Worm (Caenorhabditis elegans) whole organism, dauer: Measurements from ENCODE around the gene Y24D9A.6.

Source experiments
- unc-62 ChIP-seq: sonication (generic microtip); optimal IDR thresholded peaks from 2 replicates; lab custom pipeline; 2017; ENCODE audit warnings: missing biosample characterization, missing genetic modification reagents, missing genetic modification characterization

The Y24D9A.6 gene

DNA sequence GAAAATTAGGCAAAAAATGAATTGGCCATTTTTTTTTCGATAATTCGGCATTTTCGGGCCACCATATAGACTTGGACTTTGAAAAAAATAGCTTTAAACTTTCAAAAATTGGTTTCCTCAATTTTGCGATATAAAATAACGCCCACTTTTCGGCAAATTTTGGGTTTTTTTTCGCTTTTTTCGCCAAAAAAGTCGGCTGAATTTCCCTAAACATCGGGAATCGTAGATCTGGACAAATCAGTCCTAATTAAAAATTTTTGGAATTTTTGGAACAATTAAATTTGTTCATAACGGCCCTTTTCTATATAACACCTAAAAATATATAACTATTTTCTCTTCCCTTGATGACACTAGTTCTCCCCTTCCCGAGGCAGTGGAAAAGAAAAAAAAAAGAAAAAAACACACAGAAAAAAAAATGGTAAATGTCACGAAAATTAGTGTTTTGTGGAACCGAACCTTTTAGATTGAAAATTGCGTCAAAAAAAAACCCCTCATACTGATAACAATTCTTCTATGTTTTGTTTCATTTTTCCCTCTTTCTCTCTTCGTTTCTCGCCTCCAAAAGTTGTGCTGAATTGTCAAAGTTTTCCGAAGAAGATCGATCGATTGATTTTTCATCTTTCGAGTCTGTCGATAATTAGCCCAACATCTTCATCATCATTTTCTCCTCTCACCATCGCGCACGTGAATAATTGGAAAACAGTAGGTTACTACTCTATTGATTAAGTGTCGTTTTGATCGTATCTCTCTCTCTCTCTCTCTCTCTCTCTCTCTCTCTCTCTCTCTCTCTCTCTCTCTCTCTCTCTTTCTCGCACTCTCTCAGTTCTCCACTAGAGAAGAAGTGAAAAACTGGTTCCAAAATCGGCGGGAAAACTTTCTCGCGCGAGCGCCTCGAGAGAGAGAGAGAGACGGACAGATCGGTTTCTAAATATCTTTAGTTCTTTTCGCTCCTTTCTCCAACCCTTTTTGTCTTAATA is at the start of gene Y24D9A.6:
Gene Y24D9A.6, minus strand, starts transcription at position 51 of the 977 bp plus-strand sequence.
- no peak for TF ChIP-seq unc-62 (GFP tag; lab: Kevin White, UChicago)

DNA sequence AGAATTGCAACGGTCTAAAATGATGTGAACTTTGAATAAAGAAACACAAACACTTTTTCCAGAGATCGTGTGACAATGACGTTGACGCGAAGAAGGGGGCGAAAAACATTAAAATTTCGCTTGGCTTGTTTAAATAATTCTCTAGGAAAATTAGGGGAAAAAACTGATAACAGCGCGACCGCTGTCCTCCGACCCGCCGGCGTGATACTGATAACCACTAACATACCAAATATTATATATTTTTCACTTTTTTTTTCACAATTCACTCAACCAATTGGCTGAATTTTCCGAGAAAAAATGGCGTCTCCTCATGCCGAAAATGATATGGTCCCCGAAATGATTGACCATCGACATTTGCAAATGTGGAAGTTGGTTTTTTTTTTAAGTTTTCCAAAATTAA is 49.6 kb upstream of the Y24D9A.6 start:
- no peak for TF ChIP-seq unc-62 (GFP tag; lab: Kevin White, UChicago)

DNA sequence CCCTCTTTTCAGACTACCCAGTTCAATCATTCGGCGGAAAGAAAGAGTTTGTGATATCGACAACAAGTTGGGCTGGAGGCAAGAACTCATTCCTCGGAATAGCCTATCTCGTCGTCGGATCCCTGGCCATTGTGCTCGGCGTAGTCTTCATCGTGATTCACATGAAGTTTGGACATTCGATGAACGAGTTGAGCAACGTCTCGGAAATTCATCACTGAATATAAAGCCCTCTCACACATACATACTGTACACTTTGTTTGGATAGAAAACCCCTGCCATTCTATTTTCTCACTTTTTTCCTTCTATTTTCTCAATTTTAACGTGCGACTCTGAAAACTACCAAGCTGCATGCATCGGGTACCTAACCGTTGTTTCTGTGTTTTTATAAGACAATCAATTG is 49.2 kb upstream of the Y24D9A.6 start, which contains the start of gene R08C7.12:
Gene R08C7.12, plus strand, starts transcription at position 301 of the 400 bp plus-strand sequence.
- no peak for TF ChIP-seq unc-62 (GFP tag; lab: Kevin White, UChicago)

DNA sequence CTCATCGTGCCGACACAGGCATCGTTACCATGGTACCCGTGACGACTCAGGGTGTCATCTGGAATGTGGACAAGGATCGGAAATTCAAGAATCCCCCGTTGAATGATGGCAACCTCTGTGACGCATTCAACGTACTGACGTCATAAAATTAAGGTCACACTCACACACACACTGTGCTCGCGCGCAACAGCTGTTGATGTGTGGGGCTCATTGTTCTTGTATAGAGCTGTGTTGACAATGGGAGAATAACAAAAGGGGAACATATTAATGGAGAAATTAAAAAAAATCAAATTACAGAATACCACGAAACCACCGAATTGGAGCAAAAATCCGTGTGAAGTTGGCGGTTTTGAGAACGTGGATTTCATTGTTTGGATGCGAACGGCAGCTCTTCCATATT is 48.1 kb upstream of the Y24D9A.6 start:
- TF ChIP-seq unc-62 (GFP tag; lab: Kevin White, UChicago): no peak

DNA sequence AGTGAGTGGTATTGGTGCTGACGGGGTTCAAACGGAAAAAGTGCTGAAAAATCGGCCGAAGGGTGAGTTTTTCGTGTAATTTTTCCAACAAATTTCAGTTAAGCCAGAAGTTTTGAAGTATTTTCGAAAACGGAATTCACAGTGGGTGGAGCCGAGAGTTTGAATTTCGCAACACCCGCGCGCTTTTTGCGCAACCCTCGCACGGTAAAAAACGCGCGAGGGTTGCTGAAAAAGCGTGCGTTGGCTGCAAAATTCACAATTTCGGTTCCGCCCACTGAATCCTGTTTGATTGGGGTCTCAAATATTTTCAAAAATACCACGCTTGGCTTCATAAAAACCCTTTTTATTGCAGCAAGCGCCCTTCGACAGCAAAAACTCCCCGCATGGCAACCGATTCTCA is 47.2 kb upstream of the Y24D9A.6 start:
- no peak for TF ChIP-seq unc-62 (GFP tag; lab: Kevin White, UChicago)

DNA sequence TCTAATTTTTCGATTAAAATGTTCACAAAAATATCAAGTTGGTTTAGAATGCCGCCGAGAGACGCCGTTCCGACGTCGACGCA is 46.9 kb upstream of the Y24D9A.6 start, which contains the start of gene chat-1:
Gene chat-1, plus strand, starts transcription at position 48 of the 83 bp plus-strand sequence.
- no peak for TF ChIP-seq unc-62 (GFP tag; lab: Kevin White, UChicago)

DNA sequence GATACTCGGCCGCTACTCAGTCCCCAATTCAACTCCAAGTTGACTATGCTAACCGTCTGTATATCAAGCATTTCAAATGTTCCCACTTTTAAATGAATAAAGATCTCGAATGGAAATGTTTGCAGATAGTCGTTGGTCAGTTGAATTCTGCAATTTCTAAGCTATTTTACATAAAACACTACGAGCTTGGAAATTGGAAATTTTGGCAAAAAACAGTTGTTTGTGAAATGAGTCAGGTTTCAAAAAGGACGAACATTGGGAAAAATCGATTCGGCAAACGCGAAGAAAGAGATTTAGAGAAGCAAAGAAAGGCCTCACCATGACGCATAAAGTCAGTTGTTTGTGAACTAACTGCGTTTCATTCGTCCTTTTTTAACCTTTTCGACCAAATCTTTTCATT is 46.7 kb upstream of the Y24D9A.6 start:
- TF ChIP-seq unc-62 (GFP tag; lab: Kevin White, UChicago): no peak

DNA sequence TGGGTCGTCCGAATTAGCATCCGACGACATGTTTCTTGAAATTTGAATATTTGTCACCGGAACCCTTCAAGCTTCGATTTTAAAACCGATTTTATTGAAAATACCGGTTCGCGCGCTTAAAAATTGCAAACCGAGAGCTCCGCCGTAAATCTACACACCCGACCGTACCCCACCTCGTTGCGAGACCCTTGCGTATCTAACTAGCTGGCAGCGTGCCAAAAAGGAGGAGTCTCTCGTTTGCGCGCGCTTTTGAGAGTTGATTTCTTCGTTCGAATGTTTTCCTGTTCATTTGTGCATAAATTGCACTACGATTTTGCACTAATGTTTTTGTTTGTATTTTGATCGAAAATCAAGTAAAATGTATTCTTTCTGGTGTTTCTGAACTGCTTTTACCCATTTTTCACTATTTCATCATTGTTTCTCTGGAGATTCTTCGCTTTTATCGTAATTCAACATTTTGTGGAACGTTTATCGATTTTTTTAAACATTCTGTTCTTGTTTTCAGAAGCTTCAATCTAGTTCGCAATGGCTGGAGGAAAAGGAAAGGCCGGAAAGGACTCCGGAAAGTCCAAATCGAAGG is 45.6 kb upstream of the Y24D9A.6 start, which contains the start of the genes wapl-1 and htz-1:
Gene wapl-1, minus strand, starts transcription at position 30 of the 580 bp plus-strand sequence.
Gene htz-1, plus strand, starts transcription at position 506 of the 580 bp plus-strand sequence.
- no peak for TF ChIP-seq unc-62 (GFP tag; lab: Kevin White, UChicago)

DNA sequence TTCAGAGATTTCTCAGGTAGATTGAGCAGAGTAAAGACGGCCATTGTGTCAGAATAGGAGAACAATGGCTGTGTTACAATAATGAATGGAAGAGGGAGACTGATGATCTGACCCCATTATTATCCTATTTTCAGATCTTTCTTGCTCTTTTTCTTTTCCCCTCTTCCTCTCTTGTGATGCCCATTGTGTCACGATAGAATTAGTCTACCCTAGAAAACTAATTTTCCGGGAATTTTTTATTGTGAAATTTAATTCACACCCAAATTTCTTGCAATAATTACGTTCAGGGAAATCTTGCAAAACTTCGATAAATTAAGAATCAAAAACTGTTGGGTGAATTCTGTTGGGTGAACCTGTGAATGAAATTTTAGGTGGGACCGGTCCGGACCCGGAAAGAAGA is 40.9 kb upstream of the Y24D9A.6 start, which contains the start of gene fbxb-75:
Gene fbxb-75, minus strand, starts transcription at position 101 of the 400 bp plus-strand sequence.
- no peak for TF ChIP-seq unc-62 (GFP tag; lab: Kevin White, UChicago)

DNA sequence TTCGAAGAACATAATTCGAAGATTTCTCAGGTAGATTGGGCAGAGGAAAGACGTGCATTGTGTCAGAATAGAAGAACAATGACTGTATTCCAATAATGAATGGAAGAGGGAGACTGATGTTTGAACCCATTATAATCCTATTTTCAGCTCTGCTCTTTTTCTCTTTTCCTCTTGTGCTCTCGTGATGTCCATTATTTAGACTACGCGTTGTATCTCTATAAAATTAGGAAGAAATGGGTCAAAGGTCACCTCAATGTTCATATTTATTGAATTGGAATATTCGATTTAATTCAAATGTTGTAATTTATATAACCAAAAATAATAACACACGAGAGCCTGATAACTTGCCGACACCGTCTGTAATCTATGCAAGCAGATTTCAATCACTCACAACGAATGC is 39.0 kb upstream of the Y24D9A.6 start, which contains the start of gene fbxb-74:
Gene fbxb-74, minus strand, starts transcription at position 101 of the 400 bp plus-strand sequence.
- TF ChIP-seq unc-62 (GFP tag; lab: Kevin White, UChicago): no peak

DNA sequence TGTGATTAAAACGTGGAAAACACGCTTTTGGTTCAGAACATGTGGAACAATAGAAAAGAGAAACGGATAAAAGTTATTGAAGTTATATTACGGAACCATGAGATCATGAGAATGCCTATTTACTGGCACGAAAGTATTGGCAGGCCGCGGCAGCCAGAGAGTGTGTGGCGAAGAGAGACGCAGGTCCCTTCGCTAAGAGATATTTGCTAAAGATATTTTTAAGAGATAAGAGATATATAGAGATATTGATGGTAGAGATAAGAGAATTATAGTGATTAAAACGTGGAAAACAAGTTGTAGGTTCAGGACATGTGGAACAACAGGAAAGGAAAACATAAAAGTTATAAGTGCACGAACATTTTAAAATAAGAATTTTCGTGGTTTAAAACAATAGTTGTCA is 37.6 kb upstream of the Y24D9A.6 start:
- TF ChIP-seq unc-62 (GFP tag; lab: Kevin White, UChicago): no peak

DNA sequence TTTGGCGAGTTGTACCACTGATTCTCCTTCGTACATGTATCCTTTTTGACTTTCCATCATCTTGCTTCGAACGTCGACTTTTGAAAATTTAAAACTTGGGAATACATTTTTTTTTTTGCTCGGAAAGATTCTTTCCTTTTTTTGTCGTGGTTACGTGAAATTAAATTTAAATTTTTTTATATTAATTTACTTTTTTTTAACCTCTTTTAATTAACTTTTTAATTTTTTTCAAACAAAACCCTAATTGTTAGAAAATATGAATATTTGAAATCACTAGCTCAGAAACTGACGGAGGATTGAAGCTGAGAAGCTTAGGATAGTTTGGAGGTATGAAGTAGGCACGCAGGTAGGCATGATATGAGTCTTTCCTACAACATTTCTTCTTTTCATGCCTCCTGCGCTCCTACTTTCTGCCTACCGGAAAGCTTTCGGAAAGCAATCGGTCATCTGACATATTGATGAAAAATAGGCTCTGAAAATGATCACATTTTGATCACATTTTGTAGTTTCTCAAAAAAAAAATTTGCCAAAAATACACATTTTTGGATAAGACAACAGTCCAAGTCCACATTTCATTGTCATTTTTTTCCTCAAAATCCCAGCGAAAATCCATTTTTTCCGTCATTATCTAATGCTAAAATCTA is 34.4 kb upstream of the Y24D9A.6 start, which contains the start of the genes R08C7.8 and R08C7.4:
Gene R08C7.8, minus strand, starts transcription at position 101 of the 644 bp plus-strand sequence.
Gene R08C7.4, plus strand, starts transcription at position 594 of the 644 bp plus-strand sequence.
- no peak for TF ChIP-seq unc-62 (GFP tag; lab: Kevin White, UChicago)

DNA sequence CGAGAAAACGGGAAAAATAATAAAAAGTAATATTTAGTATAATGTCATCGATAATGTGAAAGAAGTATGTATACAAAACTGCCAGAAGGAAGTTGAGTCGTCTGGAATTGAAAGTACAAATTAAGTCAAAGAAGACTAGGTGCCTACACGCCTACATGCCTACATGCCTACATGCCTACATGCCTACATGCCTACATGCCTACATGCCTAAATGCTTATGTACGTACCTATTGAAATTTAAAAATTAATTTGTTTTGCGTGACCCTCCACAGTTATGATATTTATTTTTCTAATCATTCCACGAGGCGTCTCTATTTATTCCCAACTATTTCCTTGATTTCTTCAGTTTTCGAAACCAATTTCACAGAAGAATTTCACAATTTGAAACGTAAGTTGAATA is 29.7 kb upstream of the Y24D9A.6 start, which contains the start of the genes str-185 and R08C7.5:
Gene str-185, minus strand, starts transcription at position 101 of the 400 bp plus-strand sequence.
Gene R08C7.5, plus strand, starts transcription at position 329 of the 400 bp plus-strand sequence.
- TF ChIP-seq unc-62 (GFP tag; lab: Kevin White, UChicago): no peak

DNA sequence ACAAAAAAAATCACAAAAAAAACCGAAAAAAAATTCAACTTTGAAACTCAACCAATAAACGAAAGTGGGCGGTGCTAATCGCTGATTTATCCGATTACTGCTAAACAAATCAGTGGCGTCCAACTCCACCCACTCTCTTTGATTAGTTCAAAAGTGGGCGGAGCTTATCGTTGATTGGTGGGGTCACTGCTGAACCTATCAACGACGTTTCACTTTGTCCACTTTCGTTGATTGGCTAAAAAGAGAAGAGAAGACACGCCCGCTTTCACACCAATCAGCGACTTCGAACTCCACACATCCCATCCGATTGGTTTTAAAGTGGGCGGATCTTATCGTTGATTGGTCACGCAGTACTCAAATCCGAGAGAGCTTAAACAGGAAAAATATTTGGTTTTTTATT is 23.7 kb upstream of the Y24D9A.6 start:
- no peak for TF ChIP-seq unc-62 (GFP tag; lab: Kevin White, UChicago)

DNA sequence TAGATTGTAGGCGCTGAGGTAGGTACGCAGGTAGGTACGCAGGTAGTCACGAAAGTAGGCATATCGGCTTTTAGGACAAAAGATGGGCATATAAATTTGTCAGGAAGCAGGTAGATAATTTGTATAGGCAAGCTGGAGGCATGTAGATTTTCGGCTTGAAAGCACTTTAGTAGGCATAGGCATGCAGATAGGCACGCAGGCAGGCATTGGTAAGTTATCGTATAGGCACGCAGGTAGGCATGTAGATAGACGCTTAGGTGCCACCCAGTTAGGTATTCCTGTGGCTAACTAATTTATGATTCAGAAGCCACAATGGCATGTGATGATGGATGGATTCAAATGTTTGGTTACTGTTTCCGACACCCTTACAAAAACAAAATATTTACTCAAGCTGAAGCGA is 22.8 kb upstream of the Y24D9A.6 start:
- no peak for TF ChIP-seq unc-62 (GFP tag; lab: Kevin White, UChicago)

DNA sequence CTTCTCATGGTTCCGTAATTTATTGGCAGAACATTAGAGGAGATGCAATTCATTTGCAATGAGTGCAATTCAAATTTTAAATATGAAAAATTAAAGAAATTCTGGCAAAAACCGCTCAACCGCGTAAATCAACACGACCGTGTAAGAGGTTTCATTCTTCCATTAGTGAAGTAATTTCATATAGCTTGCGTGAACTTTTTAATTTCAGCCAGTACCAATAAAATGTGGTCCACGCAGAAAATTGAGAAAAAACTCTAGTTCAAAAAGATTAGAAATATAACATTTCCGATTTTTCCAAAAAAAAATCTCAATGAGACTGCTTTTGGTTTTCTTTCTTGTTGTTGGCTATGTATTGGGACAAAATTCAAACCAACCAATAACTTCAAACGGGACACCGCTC is 21.8 kb upstream of the Y24D9A.6 start, which contains the start of gene clec-175:
Gene clec-175, plus strand, starts transcription at position 301 of the 400 bp plus-strand sequence.
- TF ChIP-seq unc-62 (GFP tag; lab: Kevin White, UChicago): no peak
